Worm (Caenorhabditis elegans) whole organism, L2 larva: ENCODE measurements around the gene srg-7.

ENCODE experiments used
- C34F6.9 ChIP-seq: fragments of 150-350 bp; optimal IDR thresholded peaks from 2 replicates; lab custom pipeline; 2014; ENCODE audit warnings: missing biosample characterization, missing genetic modification characterization
- F13H6.1 ChIP-seq: sonication (generic microtip); optimal IDR thresholded peaks from 2 replicates; lab custom pipeline; 2016; ENCODE audit warnings: missing genetic modification characterization, missing compliant biosample characterization
- R02D3.7 ChIP-seq: fragments of 150-350 bp; optimal IDR thresholded peaks from 2 replicates; lab custom pipeline; 2014; ENCODE audit warnings: missing biosample characterization, missing genetic modification characterization
- Y55F3AM.14 ChIP-seq: fragments of 200-800 bp; sonication (Bioruptor generic); optimal IDR thresholded peaks from 2 replicates; lab custom pipeline; 2018; ENCODE audit warnings: mild to moderate bottlenecking, missing genetic modification characterization, missing compliant biosample characterization
- ZK546.5 ChIP-seq: sonication (generic microtip); optimal IDR thresholded peaks from 2 replicates; lab custom pipeline; 2017; ENCODE audit warnings: missing biosample characterization, missing genetic modification characterization
- alr-1 ChIP-seq: fragments of 150-350 bp; optimal IDR thresholded peaks from 2 replicates; lab custom pipeline; 2014; ENCODE audit warnings: missing biosample characterization, missing genetic modification characterization
- aly-2 ChIP-seq: fragments of 150-350 bp; optimal IDR thresholded peaks from 2 replicates; lab custom pipeline; 2014; ENCODE audit warnings: missing biosample characterization, missing genetic modification characterization
- blmp-1 ChIP-seq: sonication (generic microtip); optimal IDR thresholded peaks from 2 replicates; lab custom pipeline; 2017; ENCODE audit warnings: missing genetic modification characterization, mild to moderate bottlenecking, missing compliant biosample characterization, antibody characterized with exemption, moderate library complexity; ENCODE audit not compliant: insufficient read depth
- ceh-82 ChIP-seq: fragments of 150-350 bp; optimal IDR thresholded peaks from 2 replicates; lab custom pipeline; 2014; ENCODE audit warnings: missing biosample characterization, missing genetic modification characterization
- crh-2 ChIP-seq: sonication (generic microtip); optimal IDR thresholded peaks from 2 replicates; lab custom pipeline; 2017; ENCODE audit warnings: missing biosample characterization, missing genetic modification characterization
- dmd-4 ChIP-seq: sonication (generic microtip); optimal IDR thresholded peaks from 2 replicates; lab custom pipeline; 2017; ENCODE audit warnings: missing biosample characterization, missing genetic modification characterization
- egl-27 ChIP-seq: sonication (generic microtip); optimal IDR thresholded peaks from 3 replicates; lab custom pipeline; 2017; ENCODE audit warnings: missing biosample characterization, missing genetic modification reagents, missing genetic modification characterization
- elt-1 ChIP-seq: fragments of 150-350 bp; optimal IDR thresholded peaks from 2 replicates; lab custom pipeline; 2014; ENCODE audit warnings: missing biosample characterization, missing genetic modification characterization
- elt-3 ChIP-seq: sonication (generic microtip); optimal IDR thresholded peaks from 2 replicates; lab custom pipeline; 2017; ENCODE audit warnings: missing biosample characterization, missing genetic modification characterization
- gmeb-1 ChIP-seq: fragments of 150-350 bp; optimal IDR thresholded peaks from 2 replicates; lab custom pipeline; 2014; ENCODE audit warnings: missing biosample characterization, missing genetic modification characterization
- lin-11 ChIP-seq: fragments of 150-350 bp; sonication (generic microtip); optimal IDR thresholded peaks from 2 replicates; lab custom pipeline; 2014; ENCODE audit warnings: missing biosample characterization, missing genetic modification characterization, inconsistent platforms, mixed read lengths
- lin-13 ChIP-seq: fragments of 150-350 bp; optimal IDR thresholded peaks from 2 replicates; lab custom pipeline; 2014; ENCODE audit warnings: missing biosample characterization, missing genetic modification reagents, missing genetic modification characterization
- lin-39 ChIP-seq: fragments of 150-350 bp; optimal IDR thresholded peaks from 2 replicates; lab custom pipeline; 2014; ENCODE audit warnings: missing biosample characterization, missing genetic modification reagents, missing genetic modification characterization
- lsy-2 ChIP-seq, 2 experiments: fragments of 150-350 bp in 1 of 2; sonication (generic microtip) in 1 of 2; optimal IDR thresholded peaks; 2 replicates each; lab custom pipeline; 2014 to 2017; ENCODE audit warnings: missing biosample characterization in 2 of 2, missing genetic modification characterization in 2 of 2
- mab-5 ChIP-seq: fragments of 150-350 bp; optimal IDR thresholded peaks from 2 replicates; lab custom pipeline; 2014; ENCODE audit warnings: missing biosample characterization, missing genetic modification characterization
- mdl-1 ChIP-seq, 2 experiments: fragments of 150-350 bp in 1 of 2; sonication (generic microtip) in 1 of 2; optimal IDR thresholded peaks; 2 replicates each; lab custom pipeline; 2017; ENCODE audit warnings: missing biosample characterization in 2 of 2, missing genetic modification characterization in 2 of 2
- nhr-11 ChIP-seq: fragments of 150-350 bp; optimal IDR thresholded peaks from 2 replicates; lab custom pipeline; 2014; ENCODE audit warnings: missing biosample characterization, missing genetic modification characterization
- nhr-12 ChIP-seq: fragments of 150-350 bp; optimal IDR thresholded peaks from 2 replicates; lab custom pipeline; 2014; ENCODE audit warnings: missing biosample characterization, missing genetic modification characterization
- nhr-21 ChIP-seq: fragments of 150-350 bp; optimal IDR thresholded peaks from 2 replicates; lab custom pipeline; 2014; ENCODE audit warnings: missing biosample characterization, missing genetic modification characterization
- nhr-25 ChIP-seq: fragments of 150-350 bp; sonication (generic microtip); optimal IDR thresholded peaks from 3 replicates; lab custom pipeline; 2014; ENCODE audit warnings: missing biosample characterization, missing genetic modification characterization
- nhr-6 ChIP-seq: fragments of 150-350 bp; optimal IDR thresholded peaks from 2 replicates; lab custom pipeline; 2014; ENCODE audit warnings: missing biosample characterization, missing genetic modification characterization
- nhr-77 ChIP-seq: fragments of 150-350 bp; optimal IDR thresholded peaks from 2 replicates; lab custom pipeline; 2014; ENCODE audit warnings: missing biosample characterization, missing genetic modification characterization
- sem-4 ChIP-seq: fragments of 150-350 bp; optimal IDR thresholded peaks from 2 replicates; lab custom pipeline; 2014; ENCODE audit warnings: missing biosample characterization, missing genetic modification reagents, missing genetic modification characterization
- sma-9 ChIP-seq, 2 experiments: fragments of 150-350 bp in 1 of 2; sonication (generic microtip) in 1 of 2; optimal IDR thresholded peaks; 2 replicates each; lab custom pipeline; 2014 to 2016; ENCODE audit warnings: missing genetic modification characterization in 2 of 2, mild to moderate bottlenecking in 1 of 2, missing biosample characterization in 1 of 2, missing compliant biosample characterization in 1 of 2, missing genetic modification reagents in 1 of 2, moderate library complexity in 1 of 2
- snpc-4 ChIP-seq: fragments of 150-350 bp; optimal IDR thresholded peaks from 2 replicates; lab custom pipeline; 2014; ENCODE audit warnings: missing biosample characterization, missing genetic modification characterization
- unc-39 ChIP-seq: fragments of 150-350 bp; optimal IDR thresholded peaks from 2 replicates; lab custom pipeline; 2014; ENCODE audit warnings: missing biosample characterization, missing genetic modification characterization
- unc-55 ChIP-seq: fragments of 150-350 bp; sonication (generic microtip); optimal IDR thresholded peaks from 3 replicates; lab custom pipeline; 2014; ENCODE audit warnings: missing biosample characterization, missing genetic modification reagents, missing genetic modification characterization
- unc-62 ChIP-seq: fragments of 150-350 bp; optimal IDR thresholded peaks from 2 replicates; lab custom pipeline; 2014; ENCODE audit warnings: missing biosample characterization, missing genetic modification reagents, missing genetic modification characterization
- zag-1 ChIP-seq: fragments of 150-350 bp; optimal IDR thresholded peaks from 2 replicates; lab custom pipeline; 2014; ENCODE audit warnings: missing biosample characterization, missing genetic modification characterization
- ztf-1 ChIP-seq: fragments of 200-800 bp; sonication (Bioruptor generic); conservative IDR thresholded peaks from 2 replicates; pipeline ENCODE4 v1.3.6; 2022; ENCODE audit warnings: missing genetic modification characterization, missing compliant biosample characterization
- ztf-11 ChIP-seq: sonication (generic microtip); optimal IDR thresholded peaks from 2 replicates; lab custom pipeline; 2017; ENCODE audit warnings: missing biosample characterization, missing genetic modification characterization

srg-7 gene

DNA sequence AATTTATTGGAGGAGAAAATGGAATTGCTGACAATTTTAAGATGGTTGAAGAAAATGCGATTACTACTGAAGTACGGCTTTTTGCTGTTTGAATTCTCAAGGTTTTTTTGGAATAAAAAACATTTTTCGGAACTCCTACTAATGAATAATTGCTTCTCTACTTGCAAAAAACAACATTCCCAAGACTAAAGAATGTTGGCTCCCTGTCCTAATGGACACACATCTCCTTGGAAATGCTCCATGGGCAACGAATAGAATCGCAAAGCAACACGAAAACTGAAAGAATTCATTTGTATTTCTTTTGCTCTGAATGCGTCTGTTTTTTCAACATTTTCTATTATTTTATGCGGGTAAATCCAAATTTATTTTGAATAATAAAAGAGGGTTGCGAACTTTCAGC is 4.9 kb upstream of the srg-7 start, which contains the start of gene C18F10.2:
Gene C18F10.2, plus strand, starts transcription at position 301 of the 400 bp plus-strand sequence.
- TF ChIP-seq zag-1 (tag; lab: Kevin White, UChicago), result no peak
- no peak for TF ChIP-seq lin-11 (tag; lab: Kevin White, UChicago)
- no peak for TF ChIP-seq blmp-1
- no peak for TF ChIP-seq alr-1 (tag; lab: Kevin White, UChicago)
- TF ChIP-seq mdl-1 (tag; optimal IDR thresholded peaks at IDR 0.05; lab: Kevin White, UChicago), result no peak
- no peak for TF ChIP-seq lin-13 (GFP tag; lab: Kevin White, UChicago)
- no peak for TF ChIP-seq nhr-6 (tag; lab: Kevin White, UChicago)
- no peak for TF ChIP-seq nhr-21 (tag; lab: Kevin White, UChicago)

DNA sequence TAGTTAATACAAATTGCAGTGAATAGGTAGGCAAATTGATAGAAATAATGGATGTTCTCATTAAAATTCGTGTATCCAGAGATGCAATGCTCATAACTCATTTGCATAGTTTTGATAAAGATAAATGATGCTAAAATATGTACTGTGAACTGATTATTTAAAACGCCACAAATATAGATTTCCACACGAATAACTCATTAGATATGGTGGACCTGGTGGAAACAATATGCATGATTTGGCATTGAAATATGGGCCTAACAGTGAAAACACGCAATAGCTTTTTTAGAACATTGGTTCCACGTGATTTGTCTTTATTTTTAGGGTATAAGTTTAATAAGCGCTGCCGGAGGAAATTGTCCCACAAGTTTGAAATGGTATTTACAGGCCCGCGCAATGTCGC is 2.3 kb upstream of the srg-7 start, which contains the start of gene srg-3:
Gene srg-3, minus strand, starts transcription at position 101 of the 400 bp plus-strand sequence.
- TF ChIP-seq nhr-12 (tag; lab: Kevin White, UChicago) (no peak), dmd-4 (no peak), unc-55 (GFP tag; lab: Kevin White, UChicago) (no peak), snpc-4 (tag; lab: Kevin White, UChicago) (no peak), unc-62 (no peak), F13H6.1 (no peak), alr-1 (tag; lab: Kevin White, UChicago) (no peak), ztf-11 (tag; lab: Kevin White, UChicago) (no peak), lsy-2 (tag; optimal IDR thresholded peaks at IDR 0.05; lab: Kevin White, UChicago) (no peak), ztf-1 (no peak), elt-3 (tag; lab: Kevin White, UChicago) (no peak)
- TF ChIP-seq, all 48 proteins: peak for 0

DNA sequence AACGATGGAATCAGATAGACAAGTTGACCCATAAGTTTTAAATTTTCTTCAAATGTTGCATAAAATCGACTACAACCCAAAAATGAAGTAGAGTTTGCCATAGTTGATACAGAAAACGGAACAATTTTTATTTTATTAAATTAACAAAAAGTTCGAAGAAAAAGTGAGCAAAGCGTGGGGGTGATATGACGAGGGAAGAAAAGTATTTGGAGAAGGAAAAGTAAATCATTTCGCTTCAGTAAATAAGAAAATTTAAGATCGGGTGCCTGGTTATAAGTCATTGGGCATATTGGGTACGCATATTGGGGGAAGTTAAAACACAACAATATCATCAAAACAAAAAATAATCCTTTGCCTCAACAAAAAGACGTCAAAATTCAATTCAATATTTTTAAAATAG is 2.0 kb downstream of the srg-7 start, which contains the start of gene srg-6:
Gene srg-6, minus strand, starts transcription at position 101 of the 400 bp plus-strand sequence.
- no peak for TF ChIP-seq ztf-11 (tag; lab: Kevin White, UChicago)
- TF ChIP-seq unc-55 (GFP tag; lab: Kevin White, UChicago), result no peak
- no peak for TF ChIP-seq zag-1 (tag; lab: Kevin White, UChicago)
- TF ChIP-seq sem-4 (tag; lab: Kevin White, UChicago), result no peak
- no peak for TF ChIP-seq nhr-21 (tag; lab: Kevin White, UChicago)
- no peak for TF ChIP-seq mab-5 (tag; lab: Kevin White, UChicago)
- TF ChIP-seq unc-39, result no peak
- TF ChIP-seq nhr-25 (tag; lab: Kevin White, UChicago), result no peak
- TF ChIP-seq F13H6.1, result no peak

DNA sequence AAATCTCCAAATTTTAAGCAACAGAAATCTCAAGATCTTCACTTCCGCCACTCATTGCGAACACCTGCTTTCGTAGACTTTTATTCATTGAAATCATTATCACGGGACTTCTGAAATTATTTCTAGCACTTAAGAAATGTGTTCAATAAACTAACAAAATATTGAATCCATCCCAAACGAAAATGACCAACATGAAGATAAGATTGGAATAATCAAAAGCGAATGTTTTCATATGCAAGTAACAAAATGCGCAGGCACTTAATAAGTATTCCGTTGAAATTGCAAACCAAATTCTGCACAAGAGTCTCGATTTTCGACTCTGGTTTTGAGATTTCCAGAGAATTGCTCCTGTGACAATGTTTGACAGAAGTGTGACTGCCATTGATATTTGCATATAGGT is 3.5 kb downstream of the srg-7 start, which contains the start of gene srg-5:
Gene srg-5, minus strand, starts transcription at position 101 of the 400 bp plus-strand sequence.
- no peak for TF ChIP-seq sma-9 (GFP tag; optimal IDR thresholded peaks at IDR 0.05; lab: Kevin White, UChicago)
- TF ChIP-seq sma-9 (tag; optimal IDR thresholded peaks at IDR 0.05; lab: Kevin White, UChicago), result no peak
- no peak for TF ChIP-seq crh-2 (tag; lab: Kevin White, UChicago)
- no peak for TF ChIP-seq gmeb-1 (tag; lab: Kevin White, UChicago)
- no peak for TF ChIP-seq ZK546.5 (tag; lab: Kevin White, UChicago)
- no peak for TF ChIP-seq Y55F3AM.14 (GFP tag; lab: Kevin White, UChicago)
- no peak for TF ChIP-seq lin-39 (tag; lab: Kevin White, UChicago)
- no peak for TF ChIP-seq nhr-25 (tag; lab: Kevin White, UChicago)
- TF ChIP-seq C34F6.9 (tag; lab: Kevin White, UChicago), result no peak
- no peak for TF ChIP-seq ceh-82 (tag; lab: Kevin White, UChicago)
- no peak for TF ChIP-seq ztf-1
- no peak for TF ChIP-seq unc-55 (GFP tag; lab: Kevin White, UChicago)
- no peak for TF ChIP-seq nhr-6 (tag; lab: Kevin White, UChicago)
- TF ChIP-seq elt-1 (tag; lab: Kevin White, UChicago), result no peak
- TF ChIP-seq mdl-1 (tag; optimal IDR thresholded peaks at IDR 0.05; lab: Kevin White, UChicago), result no peak
- TF ChIP-seq ztf-11 (tag; lab: Kevin White, UChicago), result no peak
- no peak for TF ChIP-seq unc-62
- TF ChIP-seq, all 48 proteins: peak for 0

DNA sequence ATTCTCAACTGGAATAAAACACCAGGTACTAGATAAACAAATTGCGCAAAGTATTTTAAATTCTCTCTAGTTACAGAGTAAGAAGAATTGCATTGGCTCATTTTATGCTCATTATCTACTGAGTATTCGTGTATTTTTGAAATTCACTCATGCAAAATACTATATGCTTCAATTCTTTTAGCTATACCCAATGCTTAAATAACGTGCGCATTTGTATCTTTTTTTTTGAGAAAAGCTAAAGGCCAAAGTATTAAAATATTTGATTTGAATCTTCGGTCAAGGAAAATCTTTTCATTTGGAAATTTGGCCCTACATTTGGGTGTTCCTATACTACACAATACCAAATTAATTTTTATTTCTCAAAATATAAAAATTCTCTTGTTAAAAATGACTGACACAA is 6.0 kb downstream of the srg-7 start, which contains the start of gene srg-4:
Gene srg-4, minus strand, starts transcription at position 101 of the 400 bp plus-strand sequence.
- TF ChIP-seq aly-2 (tag; lab: Kevin White, UChicago) (no peak), lsy-2 (tag; optimal IDR thresholded peaks at IDR 0.05; lab: Kevin White, UChicago) (no peak), mdl-1 (tag; optimal IDR thresholded peaks at IDR 0.05; lab: Kevin White, UChicago) (no peak), R02D3.7 (tag; lab: Kevin White, UChicago) (no peak), lin-11 (tag; lab: Kevin White, UChicago) (no peak), nhr-11 (no peak), zag-1 (tag; lab: Kevin White, UChicago) (no peak), egl-27 (tag; lab: Kevin White, UChicago) (no peak), nhr-77 (tag; lab: Kevin White, UChicago) (no peak), ceh-82 (tag; lab: Kevin White, UChicago) (no peak), F13H6.1 (no peak), sma-9 (GFP tag; optimal IDR thresholded peaks at IDR 0.05; lab: Kevin White, UChicago) (no peak), sma-9 (tag; optimal IDR thresholded peaks at IDR 0.05; lab: Kevin White, UChicago) (no peak), alr-1 (tag; lab: Kevin White, UChicago) (no peak)
